Fruit fly (Drosophila melanogaster) whole organism: Measurements from ENCODE around the gene B9d1.

Experiments
- CG8478 ChIP-seq: fragments of >200 bp; optimal IDR thresholded peaks from 2 replicates; lab custom pipeline; 2018; ENCODE audit warnings: inconsistent platforms
- Dll ChIP-seq: fragments of >200 bp; optimal IDR thresholded peaks from 2 replicates; lab custom pipeline; 2017
- EcR ChIP-seq, 2 experiments: fragments of >200 bp; optimal IDR thresholded peaks; 2 replicates each; lab custom pipeline; 2017; ENCODE audit warnings: missing biosample characterization in 2 of 2, missing genetic modification characterization in 2 of 2, missing genetic modification reagents in 2 of 2
- pan ChIP-seq: fragments of >200 bp; optimal IDR thresholded peaks from 2 replicates; lab custom pipeline; 2017
- psq ChIP-seq: fragments of >200 bp; optimal IDR thresholded peaks from 2 replicates; lab custom pipeline; 2017
- usp ChIP-seq: fragments of >200 bp; optimal IDR thresholded peaks from 2 replicates; lab custom pipeline; 2017; ENCODE audit warnings: missing biosample characterization, missing genetic modification characterization, mixed read lengths

B9d1 gene

DNA sequence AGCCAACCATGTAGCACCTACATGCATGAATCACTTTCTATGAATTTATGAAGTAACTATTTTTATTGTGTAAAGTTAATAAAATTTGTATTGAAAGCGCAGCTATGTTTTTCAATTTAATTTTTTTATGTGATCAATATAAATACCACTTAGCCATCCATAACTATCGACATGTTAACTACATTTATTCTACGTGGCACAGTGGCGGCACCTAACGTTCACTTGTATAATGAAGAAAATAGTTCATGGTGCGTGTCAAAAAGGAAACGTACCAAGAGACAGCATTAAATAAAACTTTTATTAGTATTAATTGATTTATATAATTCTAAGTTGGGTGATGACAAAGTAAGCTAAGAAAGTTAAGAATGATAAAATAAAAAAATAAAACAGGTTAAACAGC, 11.5 kb downstream of the B9d1 start:
- TF ChIP-seq EcR (GFP tag; optimal IDR thresholded peaks at IDR 0.05; lab: Kevin White, UChicago) (no peak), usp (GFP tag; lab: Kevin White, UChicago) (no peak)

DNA sequence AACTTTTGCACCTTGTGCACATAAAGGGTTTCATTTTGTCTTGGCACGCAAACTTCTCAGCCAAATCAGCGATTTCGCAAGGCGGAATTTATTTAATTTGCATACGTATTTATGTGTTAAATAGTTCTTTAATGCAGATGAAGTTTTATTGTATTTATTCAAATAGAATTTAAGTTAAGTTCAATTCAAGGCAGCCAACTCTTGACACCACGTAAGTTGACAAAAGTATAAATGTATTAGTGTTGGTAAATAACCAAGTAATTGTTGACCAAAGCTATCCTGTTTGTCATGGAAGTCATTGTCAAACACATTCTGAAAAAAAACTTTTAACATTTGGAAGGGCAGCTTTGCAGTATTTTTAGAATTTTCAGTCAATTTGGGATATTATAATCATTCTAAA, 12.6 kb downstream of the B9d1 start, which contains the start of gene maca:
Gene maca, plus strand, starts transcription at position 301 of the 400 bp plus-strand sequence.
- no peak for TF ChIP-seq psq (lab: Kevin White, UChicago)
- TF ChIP-seq Dll (lab: Kevin White, UChicago): no peak
- no peak for TF ChIP-seq CG8478 (lab: Kevin White, UChicago)
- no peak for TF ChIP-seq pan
- no peak for TF ChIP-seq EcR (GFP tag; optimal IDR thresholded peaks at IDR 0.05; lab: Kevin White, UChicago)
- no peak for TF ChIP-seq usp (GFP tag; lab: Kevin White, UChicago)

DNA sequence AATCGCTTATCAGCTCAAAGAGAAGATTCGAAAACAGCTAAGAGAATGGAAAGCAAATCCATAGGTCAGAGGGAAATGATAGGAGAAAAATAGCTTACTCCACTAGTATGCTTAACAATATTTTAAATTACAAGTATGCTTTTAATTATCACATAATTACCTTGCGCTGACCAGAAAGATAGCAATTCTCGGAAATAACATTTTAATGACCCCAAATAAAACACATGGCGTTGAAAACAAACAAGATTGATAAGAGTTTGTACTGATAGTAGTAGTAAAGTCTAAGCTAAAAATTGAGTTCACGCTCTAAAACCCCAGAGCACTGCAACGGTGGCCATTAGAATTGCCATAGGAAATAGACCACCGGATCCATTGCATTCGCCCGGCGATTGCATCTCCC, 26.1 kb downstream of the B9d1 start:
- no peak for TF ChIP-seq usp (GFP tag; lab: Kevin White, UChicago)
- no peak for TF ChIP-seq Dll (lab: Kevin White, UChicago)
- TF ChIP-seq pan: no peak
- TF ChIP-seq psq (lab: Kevin White, UChicago): no peak
- no peak for TF ChIP-seq EcR (GFP tag; optimal IDR thresholded peaks at IDR 0.05; lab: Kevin White, UChicago)
- no peak for TF ChIP-seq CG8478 (lab: Kevin White, UChicago)

DNA sequence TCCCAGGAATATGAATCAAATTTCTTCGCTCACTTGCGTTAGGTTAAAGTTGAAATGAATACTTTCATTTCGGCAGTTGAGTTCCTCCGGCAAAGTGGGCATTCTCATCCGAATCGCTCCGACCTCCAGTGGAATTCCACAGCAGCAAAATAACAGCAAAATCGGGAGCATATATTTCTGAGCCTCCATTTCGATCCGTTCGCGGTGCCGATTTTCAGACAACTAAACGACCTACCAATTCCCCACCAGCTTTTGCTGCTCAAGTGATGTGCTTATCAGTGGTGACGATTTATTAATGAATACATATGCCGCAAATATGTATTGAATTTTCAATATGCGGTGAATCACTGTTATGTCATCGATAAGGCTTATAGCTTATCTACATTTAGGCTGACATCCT, 26.9 kb downstream of the B9d1 start, which contains the start of gene CG44014:
Gene CG44014, minus strand, starts transcription at position 256 of the 400 bp plus-strand sequence.
- TF ChIP-seq pan (no peak), CG8478 (lab: Kevin White, UChicago) (no peak), EcR (GFP tag; optimal IDR thresholded peaks at IDR 0.05; lab: Kevin White, UChicago) (no peak), Dll (lab: Kevin White, UChicago) (no peak), psq (lab: Kevin White, UChicago) (no peak), usp (GFP tag; lab: Kevin White, UChicago) (no peak)

DNA sequence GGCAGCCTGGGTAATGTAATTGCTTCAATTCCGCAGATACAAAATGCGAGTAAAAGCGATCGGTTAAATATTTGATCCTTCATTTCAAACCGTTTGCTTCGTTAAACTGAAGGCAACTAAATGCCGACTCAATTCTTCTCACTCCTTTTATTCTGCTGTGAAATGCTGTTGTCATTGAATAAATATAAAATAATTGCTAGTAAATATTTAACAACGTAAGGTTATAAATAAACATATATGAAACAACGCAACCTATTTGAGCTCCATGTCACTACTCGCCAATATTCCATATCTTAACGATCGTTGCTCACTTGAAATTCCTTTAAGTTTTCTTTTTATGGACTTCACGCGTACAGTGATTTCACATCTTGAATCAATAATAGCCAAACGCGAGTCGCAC, 28.1 kb downstream of the B9d1 start, which contains the start of gene CG44013:
Gene CG44013, minus strand, starts transcription at position 101 of the 400 bp plus-strand sequence.
- TF ChIP-seq pan: no peak

DNA sequence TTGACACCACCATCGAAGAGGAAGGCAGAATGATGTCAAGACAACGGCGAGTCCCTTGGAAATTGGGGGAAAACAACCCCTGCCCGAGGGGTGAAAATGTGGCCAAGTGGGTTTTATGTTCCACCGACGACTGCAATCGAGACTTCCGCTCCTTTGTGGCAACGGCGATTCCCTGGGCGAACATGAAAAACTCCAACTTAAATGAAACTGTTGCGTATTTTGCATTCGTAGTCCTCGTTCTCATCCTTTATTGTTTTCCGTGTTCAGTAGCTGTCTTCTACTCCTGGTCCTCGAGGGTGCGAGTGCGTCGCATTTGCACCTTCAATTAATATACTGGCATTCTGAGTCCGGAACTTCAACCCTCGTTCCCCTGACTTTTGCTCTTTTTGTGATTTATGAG, 30.5 kb downstream of the B9d1 start:
- TF ChIP-seq psq (lab: Kevin White, UChicago) (no peak), usp (GFP tag; lab: Kevin White, UChicago) (no peak)

DNA sequence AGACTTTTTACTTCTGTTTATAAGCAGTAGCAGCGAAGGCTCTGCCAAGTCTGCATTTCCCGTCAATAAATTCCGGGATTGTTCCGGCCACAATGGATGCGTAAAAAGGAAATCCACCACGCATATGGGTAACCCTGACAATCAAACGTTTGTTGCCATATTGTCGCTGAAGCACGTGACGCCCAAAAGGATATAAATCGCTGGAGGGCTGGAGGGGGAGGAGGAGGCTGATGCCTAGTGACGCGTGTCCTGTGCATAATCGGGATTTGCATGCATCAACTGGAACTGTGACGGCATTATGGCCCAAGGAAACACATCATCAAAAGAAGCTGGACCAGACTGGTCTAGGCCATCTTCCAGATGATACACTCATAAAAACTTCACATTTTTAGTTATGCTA, 31.5 kb downstream of the B9d1 start:
- TF ChIP-seq pan (no peak), CG8478 (lab: Kevin White, UChicago) (no peak), EcR (GFP tag; optimal IDR thresholded peaks at IDR 0.05; lab: Kevin White, UChicago) (no peak), Dll (lab: Kevin White, UChicago) (no peak), psq (lab: Kevin White, UChicago) (no peak), usp (GFP tag; lab: Kevin White, UChicago) (no peak)

DNA sequence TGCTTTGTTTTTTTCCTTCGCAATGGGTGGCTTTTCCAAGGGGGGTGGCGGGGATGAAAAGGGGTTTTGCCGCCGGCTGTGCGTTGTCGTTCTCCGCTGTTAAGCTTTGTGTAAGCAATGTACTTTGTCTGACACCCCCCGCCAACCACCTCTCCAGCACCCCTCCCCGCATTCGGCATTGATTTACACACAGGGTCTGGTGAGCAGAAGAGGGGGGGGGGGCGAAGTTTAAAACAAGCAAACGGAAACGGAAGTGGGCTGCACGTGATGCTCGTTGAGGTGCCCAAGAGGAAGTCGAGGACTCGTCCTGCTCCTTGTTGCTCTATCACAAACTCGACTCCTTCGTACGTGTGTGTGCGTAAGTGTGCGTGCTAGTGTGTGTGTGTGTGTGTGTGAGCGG, 35.4 kb downstream of the B9d1 start:
- TF ChIP-seq pan (no peak), usp (GFP tag; lab: Kevin White, UChicago) (no peak), Dll (lab: Kevin White, UChicago) (no peak), psq (lab: Kevin White, UChicago) (no peak), CG8478 (lab: Kevin White, UChicago) (no peak), EcR (GFP tag; optimal IDR thresholded peaks at IDR 0.05; lab: Kevin White, UChicago) (no peak)

DNA sequence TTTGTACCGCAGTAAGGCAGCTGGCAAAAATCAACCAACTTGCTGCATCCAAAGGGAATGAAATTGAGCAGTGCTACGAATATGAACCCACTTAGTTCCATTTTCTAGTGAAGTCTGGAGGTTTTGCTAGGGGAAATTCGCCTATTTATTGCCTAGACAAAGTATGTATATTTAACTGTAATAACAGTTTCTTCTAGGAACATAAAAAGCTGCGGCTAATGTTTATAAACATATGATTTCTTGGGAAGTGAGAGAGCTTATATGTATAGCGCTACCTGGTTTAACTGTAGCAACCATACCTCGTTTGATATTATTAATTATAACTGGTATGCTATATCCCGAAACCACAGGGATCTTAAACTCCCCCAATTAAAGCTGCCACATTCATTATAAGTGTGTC, 49.7 kb downstream of the B9d1 start, which contains the start of gene CG31296:
Gene CG31296, minus strand, starts transcription at position 101 of the 400 bp plus-strand sequence.
- TF ChIP-seq EcR (GFP tag; optimal IDR thresholded peaks at IDR 0.05; lab: Kevin White, UChicago): no peak
- TF ChIP-seq usp (GFP tag; lab: Kevin White, UChicago): no peak
- TF ChIP-seq Dll (lab: Kevin White, UChicago): no peak
- no peak for TF ChIP-seq pan
- no peak for TF ChIP-seq CG8478 (lab: Kevin White, UChicago)
- no peak for TF ChIP-seq psq (lab: Kevin White, UChicago)
